Fruit fly (Drosophila melanogaster): ENCODE measurements around the gene CG10920.

dm6 chrX:7881579-7881978 is 27.5 kb upstream of the CG10920 start, which contains the start of gene Ir7e:
- TF ChIP-seq CG33017 (tag; optimal IDR thresholded peaks at IDR 0.05): no peak
- no peak for TF ChIP-seq Mnt (GFP tag; optimal IDR thresholded peaks at IDR 0.05)
- TF ChIP-seq CG5204 (GFP tag; optimal IDR thresholded peaks at IDR 0.05): no peak
- no peak for TF ChIP-seq cic (GFP tag; optimal IDR thresholded peaks at IDR 0.05)
- no peak for TF ChIP-seq Hr96 (GFP tag; optimal IDR thresholded peaks at IDR 0.05)
- no peak for TF ChIP-seq cnc (optimal IDR thresholded peaks at IDR 0.05)
- TF ChIP-seq CG14711 (tag; optimal IDR thresholded peaks at IDR 0.05): no peak
- TF ChIP-seq toe (GFP tag; optimal IDR thresholded peaks at IDR 0.05): no peak
- TF ChIP-seq bab1 (GFP tag; optimal IDR thresholded peaks at IDR 0.05): no peak
- TF ChIP-seq kay (GFP tag; ENCODE audit: borderline replicate concordance): no peak
- no peak for TF ChIP-seq CG7045 (GFP tag; optimal IDR thresholded peaks at IDR 0.05)
- TF ChIP-seq pad (GFP tag; optimal IDR thresholded peaks at IDR 0.05): no peak
- no peak for TF ChIP-seq Crg-1 (GFP tag; optimal IDR thresholded peaks at IDR 0.05)
- no peak for TF ChIP-seq ovo (GFP tag; optimal IDR thresholded peaks at IDR 0.05)

Measured in whole organism, adult.